Fruit fly (Drosophila melanogaster) whole organism, embryonic: Measurements from ENCODE around the gene sphe.

Source experiments
- Asciz ChIP-seq: fragments of 200-800 bp; sonication (Bioruptor generic); optimal IDR thresholded peaks from 2 replicates; lab custom pipeline; 2017; ENCODE audit warnings: missing biosample characterization, mild to moderate bottlenecking, missing genetic modification characterization, missing genetic modification reagents
- Blimp-1 ChIP-seq: fragments of 200-800 bp; sonication (Bioruptor generic); optimal IDR thresholded peaks from 3 replicates; lab custom pipeline; 2018; ENCODE audit warnings: missing biosample characterization, missing genetic modification characterization, mild to moderate bottlenecking, moderate library complexity, missing genetic modification reagents
- CG11085 ChIP-seq: fragments of 200-800 bp; sonication (Bioruptor generic); IDR thresholded peaks from 2 replicates; pipeline ENCODE4 v1.3.6; 2022; ENCODE audit warnings: missing biosample characterization, missing genetic modification characterization
- CG14667 ChIP-seq: fragments of 200-800 bp; sonication (Bioruptor generic); IDR thresholded peaks from 2 replicates; pipeline ENCODE4 v1.3.6; 2022; ENCODE audit warnings: missing biosample characterization, missing genetic modification characterization
- CG14965 ChIP-seq: fragments of 200-800 bp; sonication (Bioruptor generic); optimal IDR thresholded peaks from 2 replicates; lab custom pipeline; 2016; ENCODE audit warnings: missing biosample characterization, missing genetic modification characterization, borderline replicate concordance
- CG15073 ChIP-seq: fragments of 200-800 bp; sonication (Bioruptor generic); optimal IDR thresholded peaks from 2 replicates; lab custom pipeline; 2016; ENCODE audit warnings: missing biosample characterization, missing genetic modification characterization
- CG15269 ChIP-seq: fragments of 200-800 bp; sonication (Bioruptor generic); optimal IDR thresholded peaks from 2 replicates; lab custom pipeline; 2018; ENCODE audit warnings: missing biosample characterization, mild to moderate bottlenecking, missing genetic modification characterization, moderate library complexity
- CG15696 ChIP-seq: fragments of 200-800 bp; sonication (Bioruptor generic); optimal IDR thresholded peaks from 2 replicates; lab custom pipeline; 2019; ENCODE audit warnings: missing biosample characterization, mild to moderate bottlenecking, missing genetic modification characterization, moderate library complexity
- CG16779 ChIP-seq: fragments of 200-800 bp; sonication (Bioruptor generic); IDR thresholded peaks from 2 replicates; pipeline ENCODE4 v1.3.6; 2022; ENCODE audit warnings: missing biosample characterization, missing genetic modification characterization
- CG1832 ChIP-seq: fragments of 200-800 bp; sonication (Bioruptor generic); optimal IDR thresholded peaks from 2 replicates; lab custom pipeline; 2017; ENCODE audit warnings: missing biosample characterization, mild to moderate bottlenecking, missing genetic modification characterization, inconsistent platforms
- CG2199 ChIP-seq: fragments of 200-800 bp; sonication (Bioruptor generic); IDR thresholded peaks from 3 replicates; pipeline ENCODE4 v1.3.6; 2022; ENCODE audit warnings: missing biosample characterization, missing genetic modification characterization
- CG2712 ChIP-seq: fragments of 200-800 bp; optimal IDR thresholded peaks from 3 replicates; lab custom pipeline; 2019; ENCODE audit warnings: missing biosample characterization, mild to moderate bottlenecking, missing genetic modification characterization, moderate library complexity
- CG2889 ChIP-seq: fragments of 200-800 bp; sonication (Bioruptor generic); IDR thresholded peaks from 3 replicates; pipeline ENCODE4 v1.3.6; 2022; ENCODE audit warnings: missing biosample characterization, missing genetic modification characterization
- CG3065 ChIP-seq: fragments of 200-800 bp; sonication (Bioruptor generic); optimal IDR thresholded peaks from 2 replicates; lab custom pipeline; 2016; ENCODE audit warnings: missing biosample characterization, missing genetic modification characterization
- CG31224 ChIP-seq: fragments of 200-800 bp; sonication (Bioruptor generic); IDR thresholded peaks from 2 replicates; pipeline ENCODE4 v1.3.6; 2022; ENCODE audit warnings: missing biosample characterization, missing genetic modification characterization
- CG3995 ChIP-seq: fragments of 200-800 bp; sonication (Bioruptor generic); optimal IDR thresholded peaks from 3 replicates; lab custom pipeline; 2016; ENCODE audit warnings: missing biosample characterization, missing genetic modification characterization
- CG7271 ChIP-seq: fragments of 200-800 bp; sonication (Bioruptor generic); optimal IDR thresholded peaks from 2 replicates; lab custom pipeline; 2018; ENCODE audit warnings: missing biosample characterization, mild to moderate bottlenecking, missing genetic modification characterization, moderate library complexity
- CG7786 ChIP-seq: fragments of 200-800 bp; sonication (Bioruptor generic); optimal IDR thresholded peaks from 2 replicates; lab custom pipeline; 2016; ENCODE audit warnings: missing biosample characterization, missing genetic modification characterization
- CG7839 ChIP-seq: fragments of 200-800 bp; sonication (Bioruptor generic); optimal IDR thresholded peaks from 3 replicates; lab custom pipeline; 2018; ENCODE audit warnings: missing biosample characterization, mild to moderate bottlenecking, missing genetic modification characterization, moderate library complexity
- CG8359 ChIP-seq: fragments of 200-800 bp; sonication (Bioruptor generic); optimal IDR thresholded peaks from 2 replicates; lab custom pipeline; 2017; ENCODE audit warnings: missing biosample characterization, mild to moderate bottlenecking, missing genetic modification characterization, borderline replicate concordance
- CG9932 ChIP-seq: fragments of 200-800 bp; sonication (Bioruptor generic); IDR thresholded peaks from 2 replicates; pipeline ENCODE4 v1.3.6; 2022; ENCODE audit warnings: missing biosample characterization, missing genetic modification characterization
- D19A ChIP-seq: fragments of 200-800 bp; optimal IDR thresholded peaks from 3 replicates; lab custom pipeline; 2019; ENCODE audit warnings: missing biosample characterization, mild to moderate bottlenecking, missing genetic modification characterization, moderate library complexity
- Ets65A ChIP-seq: fragments of 200-800 bp; sonication (Bioruptor generic); peaks from one replicate; lab custom pipeline; 2016; ENCODE audit warnings: missing biosample characterization, missing genetic modification characterization
- Hand ChIP-seq: fragments of 200-800 bp; sonication (Bioruptor generic); optimal IDR thresholded peaks from 2 replicates; lab custom pipeline; 2017; ENCODE audit warnings: mild to moderate bottlenecking, missing biosample characterization, missing genetic modification reagents, missing genetic modification characterization
- Jarid2 ChIP-seq: fragments of 200-800 bp; sonication (Bioruptor generic); optimal IDR thresholded peaks from 3 replicates; lab custom pipeline; 2017; ENCODE audit warnings: mild to moderate bottlenecking, missing biosample characterization, missing genetic modification reagents, missing genetic modification characterization
- Ptx1 ChIP-seq: fragments of 200-800 bp; sonication (Bioruptor generic); IDR thresholded peaks from 2 replicates; pipeline ENCODE4 v1.3.6; 2022; ENCODE audit warnings: missing biosample characterization, missing genetic modification characterization
- Six4 ChIP-seq: fragments of 200-800 bp; sonication (Bioruptor generic); optimal IDR thresholded peaks from 2 replicates; lab custom pipeline; 2016; ENCODE audit warnings: missing biosample characterization, missing genetic modification characterization
- Stat92E ChIP-seq, 3 experiments: fragments of >200 bp in 2 of 3; fragments of 200-800 bp in 1 of 3; sonication (Bioruptor generic) in 1 of 3; optimal IDR thresholded peaks; 2 replicates each; lab custom pipeline; 2017 to 2019; ENCODE audit warnings: missing biosample characterization in 3 of 3, missing genetic modification characterization in 3 of 3, mild to moderate bottlenecking in 1 of 3, moderate library complexity in 1 of 3
- amos ChIP-seq: fragments of 200-800 bp; sonication (Bioruptor generic); IDR thresholded peaks from 2 replicates; pipeline ENCODE4 v1.3.6; 2022; ENCODE audit warnings: missing biosample characterization, missing genetic modification characterization; ENCODE audit not compliant: partially characterized antibody
- bsh ChIP-seq, 2 experiments: fragments of 200-800 bp; sonication (Bioruptor generic); optimal IDR thresholded peaks; 2 replicates each; lab custom pipeline; 2017 to 2018; ENCODE audit warnings: mild to moderate bottlenecking in 2 of 2, missing biosample characterization in 2 of 2, missing genetic modification characterization in 2 of 2, moderate library complexity in 1 of 2
- chm ChIP-seq: fragments of 200-800 bp; sonication (Bioruptor generic); IDR thresholded peaks from 2 replicates; pipeline ENCODE4 v1.3.6; 2022; ENCODE audit warnings: missing biosample characterization, missing genetic modification characterization
- chn ChIP-seq: fragments of 200-800 bp; sonication (Bioruptor generic); optimal IDR thresholded peaks from 2 replicates; lab custom pipeline; 2016; ENCODE audit warnings: missing biosample characterization, missing genetic modification characterization
- corto ChIP-seq: fragments of 200-800 bp; sonication (Bioruptor generic); optimal IDR thresholded peaks from 2 replicates; lab custom pipeline; 2016; ENCODE audit warnings: missing biosample characterization, mild to moderate bottlenecking, missing genetic modification characterization, moderate library complexity
- cwo ChIP-seq: fragments of 200-800 bp; sonication (Bioruptor generic); optimal IDR thresholded peaks from 3 replicates; lab custom pipeline; 2017; ENCODE audit warnings: missing biosample characterization, missing genetic modification characterization, mild to moderate bottlenecking, moderate library complexity, missing genetic modification reagents
- dmrt11E ChIP-seq: fragments of 200-800 bp; sonication (Bioruptor generic); optimal IDR thresholded peaks from 3 replicates; lab custom pipeline; 2018; ENCODE audit warnings: missing biosample characterization, mild to moderate bottlenecking, missing genetic modification characterization, moderate library complexity
- fd96Cb ChIP-seq: fragments of 200-800 bp; sonication (Bioruptor generic); optimal IDR thresholded peaks from 2 replicates; lab custom pipeline; 2018; ENCODE audit warnings: missing biosample characterization, mild to moderate bottlenecking, missing genetic modification characterization, moderate library complexity
- gcm2 ChIP-seq: fragments of 200-800 bp; sonication (Bioruptor generic); optimal IDR thresholded peaks from 2 replicates; lab custom pipeline; 2016; ENCODE audit warnings: missing biosample characterization, missing genetic modification characterization
- gem ChIP-seq: fragments of 200-800 bp; sonication (Bioruptor generic); optimal IDR thresholded peaks from 2 replicates; lab custom pipeline; 2019; ENCODE audit warnings: missing biosample characterization, mild to moderate bottlenecking, missing genetic modification characterization, moderate library complexity
- gsb ChIP-seq: fragments of 200-800 bp; sonication (Bioruptor generic); IDR thresholded peaks from 2 replicates; pipeline ENCODE4 v1.3.6; 2022; ENCODE audit warnings: missing biosample characterization, missing genetic modification characterization
- jigr1 ChIP-seq: fragments of 200-800 bp; sonication (Bioruptor generic); IDR thresholded peaks from 3 replicates; pipeline ENCODE4 v1.3.6; 2022; ENCODE audit warnings: missing biosample characterization, missing genetic modification characterization
- ken ChIP-seq: fragments of 200-800 bp; sonication (Bioruptor generic); IDR thresholded peaks from 3 replicates; pipeline ENCODE4 v1.3.6; 2022; ENCODE audit warnings: missing biosample characterization, missing genetic modification characterization
- lilli ChIP-seq: fragments of 200-800 bp; sonication (Bioruptor generic); optimal IDR thresholded peaks from 3 replicates; lab custom pipeline; 2016; ENCODE audit warnings: missing biosample characterization, missing genetic modification characterization
- nerfin-2 ChIP-seq: fragments of 200-800 bp; sonication (Bioruptor generic); IDR thresholded peaks from 2 replicates; pipeline ENCODE4 v1.3.6; 2022; ENCODE audit warnings: missing biosample characterization, missing genetic modification characterization; ENCODE audit not compliant: partially characterized antibody
- nmo ChIP-seq: fragments of 200-800 bp; sonication (Bioruptor generic); optimal IDR thresholded peaks from 2 replicates; lab custom pipeline; 2018; ENCODE audit warnings: missing biosample characterization, mild to moderate bottlenecking, missing genetic modification characterization, moderate library complexity
- pita ChIP-seq: fragments of 200-800 bp; sonication (Bioruptor generic); optimal IDR thresholded peaks from 2 replicates; lab custom pipeline; 2017; ENCODE audit warnings: missing biosample characterization, mild to moderate bottlenecking, missing genetic modification characterization
- pros ChIP-seq: fragments of 200-800 bp; sonication (Bioruptor generic); optimal IDR thresholded peaks from 3 replicates; lab custom pipeline; 2019; ENCODE audit warnings: missing biosample characterization, mild to moderate bottlenecking, missing genetic modification characterization, moderate library complexity
- seq ChIP-seq: fragments of 200-800 bp; sonication (Bioruptor generic); IDR thresholded peaks from 2 replicates; pipeline ENCODE4 v1.3.6; 2022; ENCODE audit warnings: missing biosample characterization, missing genetic modification characterization
- tio ChIP-seq: fragments of 200-800 bp; sonication (Bioruptor generic); optimal IDR thresholded peaks from 2 replicates; lab custom pipeline; 2017; ENCODE audit warnings: missing biosample characterization, missing genetic modification characterization, inconsistent platforms
- usp ChIP-seq: fragments of >200 bp; optimal IDR thresholded peaks from 2 replicates; lab custom pipeline; 2017; ENCODE audit warnings: missing biosample characterization, missing genetic modification characterization

Gene sphe

dm6 chrX:16690499-16690898 lies 11.3 kb downstream of the sphe start (continued):
- TF ChIP-seq CG14667 (GFP tag; lab: Robert Waterston, UW) (no peak), jigr1 (GFP tag; lab: Robert Waterston, UW) (no peak), CG15073 (GFP tag; lab: Kevin White, UChicago) (no peak), Ets65A (no peak), dmrt11E (tag; lab: Kevin White, UChicago) (no peak), gcm2 (GFP tag; lab: Kevin White, UChicago) (no peak), CG15269 (peak; percentile 14), ken (GFP tag; lab: Robert Waterston, UW) (peak; percentile 58; the same call in 1 of the 3 replicates), pita (GFP tag; lab: Kevin White, UChicago) (no peak), seq (GFP tag; lab: Robert Waterston, UW) (no peak), CG7839 (tag; lab: Kevin White, UChicago) (peak; percentile 45), CG7271 (no peak), usp (GFP tag; lab: Kevin White, UChicago) (no peak), corto (GFP tag; lab: Kevin White, UChicago) (no peak), CG1832 (GFP tag; lab: Kevin White, UChicago) (no peak), nerfin-2 (no peak), Jarid2 (GFP tag; lab: Kevin White, UChicago) (no peak), Hand (GFP tag; lab: Kevin White, UChicago) (no peak), CG3065 (GFP tag; lab: Kevin White, UChicago) (no peak), Stat92E (GFP tag; optimal IDR thresholded peaks at IDR 0.05; lab: Kevin White, UChicago) (no peak), CG2889 (GFP tag; lab: Robert Waterston, UW) (no peak), tio (GFP tag; lab: Kevin White, UChicago) (no peak), CG7786 (GFP tag; lab: Kevin White, UChicago) (no peak), Ptx1 (GFP tag; lab: Robert Waterston, UW) (peak; percentile 42), pros (GFP tag; lab: Kevin White, UChicago) (no peak), Asciz (GFP tag; lab: Kevin White, UChicago) (no peak), CG31224 (GFP tag; lab: Robert Waterston, UW) (no peak), lilli (GFP tag; lab: Kevin White, UChicago) (no peak), chm (GFP tag; lab: Robert Waterston, UW) (no peak), amos (GFP tag; lab: Robert Waterston, UW) (no peak), Six4 (GFP tag; lab: Kevin White, UChicago) (no peak), gsb (GFP tag; lab: Robert Waterston, UW) (no peak), CG15696 (tag; lab: Kevin White, UChicago) (no peak)

- peak; percentile 15 for TF ChIP-seq nmo
- TF ChIP-seq CG3995 (GFP tag; lab: Kevin White, UChicago), result no peak
- no peak for TF ChIP-seq CG8359 (GFP tag; lab: Kevin White, UChicago)
- no peak for TF ChIP-seq CG2199 (GFP tag; lab: Robert Waterston, UW)
- peak; percentile 92 for TF ChIP-seq D19A (tag; lab: Kevin White, UChicago)
- peak; percentile 34 for TF ChIP-seq CG2712 (tag; lab: Kevin White, UChicago)
- no peak for TF ChIP-seq CG14965 (GFP tag; lab: Kevin White, UChicago)
- peak; percentile 29 for TF ChIP-seq gem
- peak in 1 of 2 experiments; percentile 55 for TF ChIP-seq bsh (GFP tag; optimal IDR thresholded peaks at IDR 0.05; lab: Kevin White, UChicago)
- no peak for TF ChIP-seq CG11085 (GFP tag; lab: Robert Waterston, UW)
- TF ChIP-seq fd96Cb (tag; lab: Kevin White, UChicago), result peak; percentile 25
- no peak for TF ChIP-seq CG16779 (GFP tag; lab: Robert Waterston, UW)
- TF ChIP-seq CG9932, result no peak
- no peak for TF ChIP-seq cwo (GFP tag; lab: Kevin White, UChicago)
- TF ChIP-seq Blimp-1, result peak; percentile 29
- TF ChIP-seq chn (GFP tag; lab: Kevin White, UChicago), result no peak
Observed at dm6 chrX:16689966-16690365, 11.8 kb downstream of the sphe start.
